Fruit fly (Drosophila melanogaster) whole organism, embryonic: ENCODE data around the gene GluRIA.

Source experiments
- Bgb ChIP-seq: fragments of 200-800 bp; sonication (Bioruptor generic); IDR thresholded peaks from 2 replicates; pipeline ENCODE4 v1.3.6; 2022; ENCODE audit warnings: missing biosample characterization, missing genetic modification characterization; ENCODE audit not compliant: partially characterized antibody
- CG10209 ChIP-seq: fragments of 200-800 bp; sonication (Bioruptor generic); optimal IDR thresholded peaks from 3 replicates; lab custom pipeline; 2017; ENCODE audit warnings: missing biosample characterization, mild to moderate bottlenecking, missing genetic modification characterization, missing genetic modification reagents
- CG12219 ChIP-seq: fragments of 200-800 bp; sonication (Bioruptor generic); optimal IDR thresholded peaks from 3 replicates; lab custom pipeline; 2018; ENCODE audit warnings: missing biosample characterization, mild to moderate bottlenecking, missing genetic modification characterization
- CG13894 ChIP-seq: fragments of 200-800 bp; sonication (Bioruptor generic); optimal IDR thresholded peaks from 3 replicates; lab custom pipeline; 2018; ENCODE audit warnings: missing biosample characterization, mild to moderate bottlenecking, missing genetic modification characterization, moderate library complexity
- CG15011 ChIP-seq: fragments of 200-800 bp; sonication (Bioruptor generic); optimal IDR thresholded peaks from 3 replicates; lab custom pipeline; 2018; ENCODE audit warnings: missing biosample characterization, mild to moderate bottlenecking, missing genetic modification characterization
- CG17385 ChIP-seq: fragments of 200-800 bp; sonication (Bioruptor generic); optimal IDR thresholded peaks from 3 replicates; lab custom pipeline; 2018; ENCODE audit warnings: missing biosample characterization, mild to moderate bottlenecking, missing genetic modification characterization
- CG2889 ChIP-seq: fragments of 200-800 bp; sonication (Bioruptor generic); IDR thresholded peaks from 3 replicates; pipeline ENCODE4 v1.3.6; 2022; ENCODE audit warnings: missing biosample characterization, missing genetic modification characterization
- CG3163 ChIP-seq: fragments of 200-800 bp; sonication (Bioruptor generic); optimal IDR thresholded peaks from 3 replicates; lab custom pipeline; 2016; ENCODE audit warnings: missing biosample characterization, missing genetic modification characterization
- CG3838 ChIP-seq: fragments of 200-800 bp; sonication (Bioruptor generic); optimal IDR thresholded peaks from 3 replicates; lab custom pipeline; 2016; ENCODE audit warnings: missing biosample characterization, missing genetic modification characterization
- CG5245 ChIP-seq: fragments of 200-800 bp; sonication (Bioruptor generic); optimal IDR thresholded peaks from 3 replicates; lab custom pipeline; 2016; ENCODE audit warnings: missing biosample characterization, missing genetic modification characterization
- CG8290 ChIP-seq, 3 experiments: fragments of 200-800 bp; sonication (Bioruptor generic); optimal IDR thresholded peaks; 2 replicates each; lab custom pipeline; 2016 to 2019; ENCODE audit warnings: missing biosample characterization in 3 of 3, missing genetic modification characterization in 3 of 3, mild to moderate bottlenecking in 2 of 3, moderate library complexity in 1 of 3
- CG8478 ChIP-seq: fragments of >200 bp; optimal IDR thresholded peaks from 2 replicates; lab custom pipeline; 2018
- CG9932 ChIP-seq: fragments of 200-800 bp; sonication (Bioruptor generic); IDR thresholded peaks from 2 replicates; pipeline ENCODE4 v1.3.6; 2022; ENCODE audit warnings: missing biosample characterization, missing genetic modification characterization
- CTCF ChIP-seq: fragments of 200-800 bp; sonication (Bioruptor generic); optimal IDR thresholded peaks from 2 replicates; lab custom pipeline; 2017; ENCODE audit warnings: missing biosample characterization, mild to moderate bottlenecking, missing genetic modification characterization, moderate library complexity
- H15 ChIP-seq: fragments of 200-800 bp; sonication (Bioruptor generic); IDR thresholded peaks from 3 replicates; pipeline ENCODE4 v1.3.6; 2022; ENCODE audit warnings: missing biosample characterization, missing genetic modification characterization
- HLH3B ChIP-seq: fragments of 200-800 bp; sonication (Bioruptor generic); IDR thresholded peaks from 2 replicates; pipeline ENCODE4 v1.3.6; 2022; ENCODE audit warnings: missing biosample characterization, missing genetic modification characterization
- HmgZ ChIP-seq: fragments of 200-800 bp; sonication (Bioruptor generic); optimal IDR thresholded peaks from 2 replicates; lab custom pipeline; 2018; ENCODE audit warnings: missing biosample characterization, mild to moderate bottlenecking, missing genetic modification characterization
- Lpt ChIP-seq: fragments of >200 bp; optimal IDR thresholded peaks from 2 replicates; lab custom pipeline; 2018; ENCODE audit warnings: missing biosample characterization, missing genetic modification characterization
- Max ChIP-seq: fragments of 200-800 bp; sonication (Bioruptor generic); optimal IDR thresholded peaks from 2 replicates; lab custom pipeline; 2016; ENCODE audit warnings: missing biosample characterization, mild to moderate bottlenecking, missing genetic modification characterization
- Med ChIP-seq: fragments of 200-800 bp; sonication (Bioruptor generic); peaks from one replicate; lab custom pipeline; 2016; ENCODE audit warnings: missing biosample characterization, missing genetic modification characterization, mild to moderate bottlenecking, inconsistent platforms, moderate library complexity
- Meics ChIP-seq: fragments of 200-800 bp; sonication (Bioruptor generic); optimal IDR thresholded peaks from 2 replicates; lab custom pipeline; 2017; ENCODE audit warnings: missing biosample characterization, mild to moderate bottlenecking, missing genetic modification characterization
- Neu2 ChIP-seq: fragments of 200-800 bp; sonication (Bioruptor generic); optimal IDR thresholded peaks from 3 replicates; lab custom pipeline; 2016; ENCODE audit warnings: missing biosample characterization, missing genetic modification characterization, borderline replicate concordance
- ab ChIP-seq: fragments of 200-800 bp; sonication (Bioruptor generic); optimal IDR thresholded peaks from 2 replicates; lab custom pipeline; 2016; ENCODE audit warnings: missing biosample characterization, missing genetic modification characterization
- dm ChIP-seq: fragments of 200-800 bp; sonication (Bioruptor generic); optimal IDR thresholded peaks from 3 replicates; lab custom pipeline; 2016; ENCODE audit warnings: missing biosample characterization, missing genetic modification characterization
- fd102C ChIP-seq: fragments of 200-800 bp; sonication (Bioruptor generic); optimal IDR thresholded peaks from 2 replicates; lab custom pipeline; 2018; ENCODE audit warnings: missing biosample characterization, mild to moderate bottlenecking, missing genetic modification characterization, moderate library complexity
- fd96Cb ChIP-seq: fragments of 200-800 bp; sonication (Bioruptor generic); optimal IDR thresholded peaks from 2 replicates; lab custom pipeline; 2018; ENCODE audit warnings: missing biosample characterization, mild to moderate bottlenecking, missing genetic modification characterization, moderate library complexity
- gcm ChIP-seq: fragments of 200-800 bp; sonication (Bioruptor generic); optimal IDR thresholded peaks from 2 replicates; lab custom pipeline; 2019; ENCODE audit warnings: missing biosample characterization, mild to moderate bottlenecking, missing genetic modification characterization, moderate library complexity
- grau ChIP-seq: fragments of 200-800 bp; optimal IDR thresholded peaks from 3 replicates; lab custom pipeline; 2019; ENCODE audit warnings: missing biosample characterization, mild to moderate bottlenecking, missing genetic modification characterization, moderate library complexity
- pho ChIP-seq: fragments of 200-800 bp; sonication (Bioruptor generic); optimal IDR thresholded peaks from 2 replicates; lab custom pipeline; 2016; ENCODE audit warnings: missing biosample characterization, missing genetic modification characterization
- pita ChIP-seq: fragments of 200-800 bp; sonication (Bioruptor generic); optimal IDR thresholded peaks from 2 replicates; lab custom pipeline; 2017; ENCODE audit warnings: missing biosample characterization, mild to moderate bottlenecking, missing genetic modification characterization
- pum ChIP-seq: fragments of 200-800 bp; sonication (Bioruptor generic); optimal IDR thresholded peaks from 2 replicates; lab custom pipeline; 2016; ENCODE audit warnings: missing biosample characterization, missing genetic modification characterization
- stwl ChIP-seq: fragments of 200-800 bp; sonication (Bioruptor generic); optimal IDR thresholded peaks from 3 replicates; lab custom pipeline; 2018; ENCODE audit warnings: missing biosample characterization, mild to moderate bottlenecking, missing genetic modification characterization, moderate library complexity
- sug ChIP-seq: fragments of 200-800 bp; optimal IDR thresholded peaks from 2 replicates; lab custom pipeline; 2019; ENCODE audit warnings: missing biosample characterization, mild to moderate bottlenecking, missing genetic modification characterization, moderate library complexity
- tx ChIP-seq: fragments of 200-800 bp; sonication (Bioruptor generic); optimal IDR thresholded peaks from 2 replicates; lab custom pipeline; 2016; ENCODE audit warnings: missing biosample characterization, missing genetic modification characterization

GluRIA gene

DNA sequence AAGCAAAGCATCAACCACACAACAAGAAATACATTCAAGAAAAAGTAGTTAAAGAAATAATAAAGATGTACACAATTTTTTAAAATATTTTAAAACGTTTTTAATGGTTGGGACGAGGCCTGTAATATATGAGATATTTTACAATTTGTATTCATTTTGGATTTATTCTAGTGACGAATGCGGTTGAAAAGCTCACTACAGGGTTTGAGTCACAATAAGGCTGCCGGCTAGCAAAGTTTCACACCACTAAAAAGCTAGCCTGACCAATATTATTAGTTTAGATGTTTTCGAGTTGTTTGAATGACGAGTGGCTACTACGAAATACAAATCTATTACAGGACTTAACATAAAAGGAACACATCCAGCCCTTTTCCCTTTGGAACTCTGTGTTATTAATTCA, 4.8 kb upstream of the GluRIA start:
- no peak for TF ChIP-seq grau (tag; lab: Kevin White, UChicago)
- TF ChIP-seq CG9932 (GFP tag; lab: Robert Waterston, UW): peak; percentile 12; the same call in 1 of the 2 replicates
- peak; percentile 24 for TF ChIP-seq pita
- no peak for TF ChIP-seq CG8290 (GFP tag; optimal IDR thresholded peaks at IDR 0.05; lab: Kevin White, UChicago)
- TF ChIP-seq CG8290 (tag; optimal IDR thresholded peaks at IDR 0.05; lab: Kevin White, UChicago): peak in 1 of 2 experiments; percentile 20
- no peak for TF ChIP-seq CG3838 (GFP tag; lab: Kevin White, UChicago)
- peak; percentile 62 for TF ChIP-seq CTCF (GFP tag; lab: Kevin White, UChicago)
- peak; percentile 37 for TF ChIP-seq Med
- peak; percentile 24; the same call in 1 of the 2 replicates for TF ChIP-seq Bgb
- peak; percentile 99 for TF ChIP-seq Meics (GFP tag; lab: Kevin White, UChicago)
- peak; percentile 17 for TF ChIP-seq HmgZ (tag; lab: Kevin White, UChicago)
- peak; percentile 29 for TF ChIP-seq stwl (tag; lab: Kevin White, UChicago)

DNA sequence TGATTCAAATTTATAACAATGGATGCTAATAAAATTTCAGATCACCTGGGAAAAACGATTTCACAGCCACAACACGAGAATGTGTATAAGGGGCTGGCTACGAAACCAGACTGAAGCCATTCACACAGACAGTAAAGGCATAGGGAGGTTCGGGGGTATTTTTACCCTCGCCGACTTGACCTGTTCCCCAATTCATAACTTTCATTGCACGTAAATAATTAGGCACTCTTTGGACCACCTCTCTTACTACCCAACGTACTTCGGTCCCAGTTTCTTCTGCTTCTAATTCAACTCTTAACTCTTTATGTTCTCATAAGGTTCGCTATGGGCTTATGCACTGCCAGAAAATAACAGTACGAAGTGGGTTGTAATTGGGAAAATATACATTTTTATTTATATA, 41.7 kb downstream of the GluRIA start, which contains the start of gene eIF4E4:
Gene eIF4E4, minus strand, starts transcription at position 101 of the 400 bp plus-strand sequence.
- TF ChIP-seq Max (GFP tag; lab: Kevin White, UChicago) (no peak), Lpt (GFP tag; lab: Kevin White, UChicago) (no peak), fd102C (GFP tag; lab: Kevin White, UChicago) (no peak), CG2889 (GFP tag; lab: Robert Waterston, UW) (no peak), CG3163 (GFP tag; lab: Kevin White, UChicago) (no peak), CG15011 (GFP tag; lab: Kevin White, UChicago) (no peak), CG5245 (GFP tag; lab: Kevin White, UChicago) (no peak), sug (no peak)
- TF ChIP-seq, all 482 proteins: peak for 0

DNA sequence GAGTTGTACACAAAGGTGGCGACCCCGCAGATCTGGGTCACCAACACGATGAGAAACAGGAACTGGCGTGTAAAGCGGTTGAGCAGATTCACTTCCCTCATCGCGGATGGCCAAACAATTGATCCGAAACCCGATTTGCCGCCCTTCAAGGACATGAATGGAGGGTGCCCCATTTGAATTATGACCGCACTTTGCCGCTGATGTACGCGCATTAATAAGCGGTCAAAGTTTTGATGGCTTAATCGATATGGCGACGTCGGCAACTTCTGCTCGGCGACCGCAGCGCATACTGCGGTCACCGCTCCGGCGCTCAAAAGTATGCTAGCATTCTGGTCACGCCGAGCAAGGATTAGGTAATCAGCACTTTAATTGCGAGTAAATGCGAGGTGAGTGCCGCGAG, 43.9 kb downstream of the GluRIA start, which contains the start of gene Grl65a:
Gene Grl65a, minus strand, starts transcription at position 101 of the 400 bp plus-strand sequence.
- TF ChIP-seq gcm (GFP tag; lab: Kevin White, UChicago) (no peak), CG8478 (no peak), pho (GFP tag; lab: Kevin White, UChicago) (no peak), H15 (GFP tag; lab: Robert Waterston, UW) (no peak), pum (GFP tag; lab: Kevin White, UChicago) (no peak), ab (GFP tag; lab: Kevin White, UChicago) (no peak), Neu2 (GFP tag; lab: Kevin White, UChicago) (no peak), CG10209 (GFP tag; lab: Kevin White, UChicago) (no peak), fd96Cb (tag; lab: Kevin White, UChicago) (no peak), CG13894 (tag; lab: Kevin White, UChicago) (no peak), tx (no peak), HLH3B (no peak), CG17385 (GFP tag; lab: Kevin White, UChicago) (no peak), CG12219 (GFP tag; lab: Kevin White, UChicago) (no peak), dm (GFP tag; lab: Kevin White, UChicago) (no peak)
